Fruit fly (Drosophila melanogaster): Measurements from ENCODE around the gene CG1582.

Gene CG1582

dm6 chrX:10854686-10855085 lies 44.4 kb downstream of the CG1582 start, which contains the start of gene feo (continued):
- TF ChIP-seq sisA (GFP tag; IDR thresholded peaks at IDR 0.05) (no peak), CG7745 (tag; optimal IDR thresholded peaks at IDR 0.05) (no peak), ci (GFP tag; IDR thresholded peaks at IDR 0.05) (no peak), Sox102F (GFP tag; optimal IDR thresholded peaks at IDR 0.05) (no peak), CG7786 (GFP tag; optimal IDR thresholded peaks at IDR 0.05) (no peak), cwo (GFP tag; optimal IDR thresholded peaks at IDR 0.05) (no peak), cas (GFP tag; IDR thresholded peaks at IDR 0.05) (no peak), CG8765 (GFP tag; IDR thresholded peaks at IDR 0.05) (no peak), stwl (tag; optimal IDR thresholded peaks at IDR 0.05) (peak; percentile 39), mirr (GFP tag; optimal IDR thresholded peaks at IDR 0.05) (no peak), Dbx (GFP tag; IDR thresholded peaks at IDR 0.05) (no peak), Trl (optimal IDR thresholded peaks at IDR 0.05) (no peak), Trl (GFP tag; optimal IDR thresholded peaks at IDR 0.05) (no peak), MESR4 (GFP tag; optimal IDR thresholded peaks at IDR 0.05) (peak; percentile 54), CG2889 (GFP tag; IDR thresholded peaks at IDR 0.05) (no peak), oc (tag; optimal IDR thresholded peaks at IDR 0.05) (no peak), sd (tag; optimal IDR thresholded peaks at IDR 0.05) (no peak), NFAT (GFP tag; IDR thresholded peaks at IDR 0.05) (no peak), CG11093 (GFP tag; IDR thresholded peaks at IDR 0.05) (no peak), CG43689 (GFP tag; IDR thresholded peaks at IDR 0.05) (no peak), Mad (GFP tag; optimal IDR thresholded peaks at IDR 0.05) (no peak), CG13296 (GFP tag; optimal IDR thresholded peaks at IDR 0.05) (no peak), Hr3 (GFP tag; optimal IDR thresholded peaks at IDR 0.05) (no peak), Dad (GFP tag; optimal IDR thresholded peaks at IDR 0.05) (no peak), dm (GFP tag; optimal IDR thresholded peaks at IDR 0.05) (peak; percentile 18), CG14710 (tag; optimal IDR thresholded peaks at IDR 0.05) (peak; percentile 70), CG6654 (GFP tag; optimal IDR thresholded peaks at IDR 0.05) (no peak), ara (GFP tag; IDR thresholded peaks at IDR 0.05) (no peak), CG1603 (tag; optimal IDR thresholded peaks at IDR 0.05) (peak; percentile 71), CG17829 (tag; optimal IDR thresholded peaks at IDR 0.05) (no peak), CG10543 (GFP tag; optimal IDR thresholded peaks at IDR 0.05) (no peak), CG30403 (GFP tag; optimal IDR thresholded peaks at IDR 0.05) (peak; percentile 23), CG18011 (GFP tag; optimal IDR thresholded peaks at IDR 0.05) (no peak), psq (GFP tag; optimal IDR thresholded peaks at IDR 0.05) (no peak), CG34376 (GFP tag; optimal IDR thresholded peaks at IDR 0.05) (no peak), CG17328 (GFP tag; IDR thresholded peaks at IDR 0.05) (no peak), CG9437 (GFP tag; optimal IDR thresholded peaks at IDR 0.05) (no peak), CG6272 (GFP tag; IDR thresholded peaks at IDR 0.05) (no peak), Tbp (GFP tag; optimal IDR thresholded peaks at IDR 0.05) (no peak), Meics (GFP tag; optimal IDR thresholded peaks at IDR 0.05) (no peak), lbe (GFP tag; optimal IDR thresholded peaks at IDR 0.05) (no peak), CG42726 (GFP tag; IDR thresholded peaks at IDR 0.05; ENCODE audit: partially characterized antibody) (no peak), dpn (GFP tag; optimal IDR thresholded peaks at IDR 0.05) (no peak), H2.0 (GFP tag; IDR thresholded peaks at IDR 0.05) (no peak), eyg (GFP tag; optimal IDR thresholded peaks at IDR 0.05) (no peak), CG7271 (tag; optimal IDR thresholded peaks at IDR 0.05) (no peak), unc-4 (GFP tag; IDR thresholded peaks at IDR 0.05; ENCODE audit: partially characterized antibody) (no peak), CG3407 (GFP tag; optimal IDR thresholded peaks at IDR 0.05) (no peak), ab (GFP tag; optimal IDR thresholded peaks at IDR 0.05) (no peak), sr (GFP tag; IDR thresholded peaks at IDR 0.05) (no peak), az2 (GFP tag; optimal IDR thresholded peaks at IDR 0.05) (no peak), prd (optimal IDR thresholded peaks at IDR 0.05) (no peak), prd (GFP tag; IDR thresholded peaks at IDR 0.05) (no peak)

Measured in whole organism, embryonic.